Fruit fly (Drosophila melanogaster) whole organism, embryonic: Measurements from ENCODE around the gene CG7912.

Experiments used
- CG1603 ChIP-seq: fragments of 200-800 bp; sonication (Bioruptor generic); optimal IDR thresholded peaks from 2 replicates; lab custom pipeline; 2019; ENCODE audit warnings: missing biosample characterization, mild to moderate bottlenecking, missing genetic modification characterization, moderate library complexity
- CG4328 ChIP-seq: fragments of 200-800 bp; sonication (Bioruptor generic); optimal IDR thresholded peaks from 3 replicates; lab custom pipeline; 2017; ENCODE audit warnings: missing biosample characterization, missing genetic modification reagents, missing genetic modification characterization
- Chrac-16 ChIP-seq: fragments of 200-800 bp; sonication (Bioruptor generic); optimal IDR thresholded peaks from 3 replicates; lab custom pipeline; 2016; ENCODE audit warnings: missing biosample characterization, missing genetic modification characterization
- tio ChIP-seq: fragments of 200-800 bp; sonication (Bioruptor generic); optimal IDR thresholded peaks from 2 replicates; lab custom pipeline; 2017; ENCODE audit warnings: missing biosample characterization, missing genetic modification characterization, inconsistent platforms

dm6 chr3R:30012602-30013489, 3.9 kb upstream of the CG7912 start:
- TF ChIP-seq CG1603 (tag; lab: Kevin White, UChicago) (no peak), CG4328 (GFP tag; lab: Kevin White, UChicago) (no peak), Chrac-16 (GFP tag; lab: Kevin White, UChicago) (no peak), tio (GFP tag; lab: Kevin White, UChicago) (no peak)
